Worm (Caenorhabditis elegans): Measurements from ENCODE around the gene npr-5.

ce11 chrV:247576-247975 is 33.9 kb downstream of the npr-5 start:
- TF ChIP-seq ref-1 (GFP tag; conservative IDR thresholded peaks at IDR 0.05), result no peak
- TF ChIP-seq ztf-23 (GFP tag; IDR thresholded peaks at IDR 0.05), result no peak
- TF ChIP-seq ztf-29 (GFP tag; IDR thresholded peaks at IDR 0.05), result no peak
- no peak for TF ChIP-seq med-1 (GFP tag; optimal IDR thresholded peaks at IDR 0.05; ENCODE audit: insufficient read depth)
- no peak for TF ChIP-seq flt-1 (GFP tag; IDR thresholded peaks at IDR 0.05)
- TF ChIP-seq tab-1 (GFP tag; IDR thresholded peaks at IDR 0.05), result no peak
